Worm (Caenorhabditis elegans): Measurements from ENCODE around the gene sri-46.

The sri-46 gene

DNA sequence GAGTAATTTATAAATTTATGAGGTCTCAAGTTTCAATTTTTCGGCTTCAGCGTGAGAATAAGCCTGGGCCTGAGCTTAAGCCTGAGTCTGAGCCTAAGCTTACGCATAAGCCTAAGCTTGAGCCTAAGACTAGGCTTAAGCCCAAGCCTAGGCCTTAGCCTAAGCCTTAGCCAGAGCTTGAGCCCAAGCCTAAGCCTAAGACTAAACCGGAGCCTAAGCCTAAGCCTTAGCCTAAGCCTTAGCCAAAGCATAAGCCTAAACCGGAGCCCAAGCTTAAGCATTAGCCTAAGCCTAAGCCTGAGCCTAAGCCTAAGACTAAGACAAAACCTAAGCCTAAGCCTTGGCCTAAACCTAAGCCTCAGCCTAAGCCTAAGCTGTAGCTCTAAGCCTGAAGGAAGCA, 27.2 kb downstream of the sri-46 start:
- TF ChIP-seq unc-98 (GFP tag; IDR thresholded peaks at IDR 0.05) (no peak), C16A3.4 (tag; optimal IDR thresholded peaks at IDR 0.05) (no peak), lsy-2 (tag; optimal IDR thresholded peaks at IDR 0.05) (no peak), lir-3 (tag; optimal IDR thresholded peaks at IDR 0.05; ENCODE audit: poor library complexity) (no peak), sup-37 (GFP tag; optimal IDR thresholded peaks at IDR 0.05) (no peak), pag-3 (tag; optimal IDR thresholded peaks at IDR 0.05; ENCODE audit: borderline replicate concordance, insufficient read depth) (no peak), ceh-63 (GFP tag; optimal IDR thresholded peaks at IDR 0.05) (no peak), dsc-1 (tag; optimal IDR thresholded peaks at IDR 0.05) (no peak), nhr-47 (tag; optimal IDR thresholded peaks at IDR 0.05) (no peak), hlh-17 (GFP tag; optimal IDR thresholded peaks at IDR 0.05; ENCODE audit: borderline replicate concordance) (no peak), mdl-1 (tag; optimal IDR thresholded peaks at IDR 0.05) (no peak)

- no peak for TF ChIP-seq grh-1 (GFP tag; IDR thresholded peaks at IDR 0.05)
- no peak for TF ChIP-seq nhr-19 (GFP tag; conservative IDR thresholded peaks at IDR 0.05)
- no peak for TF ChIP-seq nhr-85 (tag)
- no peak for TF ChIP-seq ets-5 (GFP tag; IDR thresholded peaks at IDR 0.05)
- TF ChIP-seq C04F5.9 (tag; optimal IDR thresholded peaks at IDR 0.05) = no peak
- no peak for TF ChIP-seq mep-1 (tag; optimal IDR thresholded peaks at IDR 0.05)
- no peak for TF ChIP-seq fkh-8 (tag; optimal IDR thresholded peaks at IDR 0.05)
- no peak for TF ChIP-seq nhr-76 (tag; optimal IDR thresholded peaks at IDR 0.05)
- TF ChIP-seq rnt-1 (tag; optimal IDR thresholded peaks at IDR 0.05) = no peak
- TF ChIP-seq lin-35 (GFP tag; optimal IDR thresholded peaks at IDR 0.05) = no peak
Observed at ce11 chrII:639467-639866, 31.5 kb downstream of the sri-46 start, which contains the start of gene K07E8.6. TSS of gene K07E8.6 (minus strand) at chrII:639567.

DNA sequence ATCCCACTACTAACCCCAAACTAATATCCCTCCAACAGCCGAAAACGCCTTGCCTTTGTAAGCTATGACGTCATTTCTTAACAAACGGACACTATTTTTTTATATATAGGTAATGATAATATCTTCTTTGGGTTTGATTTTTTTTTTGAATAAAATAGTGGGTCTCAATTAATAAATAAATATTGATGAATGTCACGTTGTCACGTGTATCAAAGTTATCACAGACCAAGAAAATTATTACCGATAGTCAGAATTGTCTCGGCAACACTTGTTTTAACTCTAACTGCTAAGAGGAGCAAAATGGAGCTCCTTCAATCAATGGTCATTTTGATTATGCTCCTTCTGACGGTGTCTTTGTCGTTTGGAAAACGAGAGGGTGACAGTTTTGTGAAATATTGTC, 36.9 kb downstream of the sri-46 start, which contains the start of gene T04B8.1:
Gene T04B8.1 (plus strand): TSS at position 301 of the 400 bp plus-strand sequence.
- TF ChIP-seq unc-86 (tag; optimal IDR thresholded peaks at IDR 0.05) (no peak), sptf-1 (tag; optimal IDR thresholded peaks at IDR 0.05) (no peak), nhr-84 (tag; optimal IDR thresholded peaks at IDR 0.05) (no peak), egl-13 (tag; optimal IDR thresholded peaks at IDR 0.05) (no peak), fkh-4 (tag; optimal IDR thresholded peaks at IDR 0.05; ENCODE audit: borderline replicate concordance) (no peak), grh-1 (GFP tag; IDR thresholded peaks at IDR 0.05) (no peak), ceh-63 (GFP tag; optimal IDR thresholded peaks at IDR 0.05) (no peak), fkh-10 (GFP tag; optimal IDR thresholded peaks at IDR 0.05) (no peak), ztf-11 (tag; optimal IDR thresholded peaks at IDR 0.05) (no peak), alr-1 (tag; optimal IDR thresholded peaks at IDR 0.05; ENCODE audit: borderline replicate concordance) (no peak), unc-130 (tag; optimal IDR thresholded peaks at IDR 0.05) (no peak), tbx-2 (tag; optimal IDR thresholded peaks at IDR 0.05) (no peak), ceh-88 (GFP tag; IDR thresholded peaks at IDR 0.05) (no peak), nhr-12 (tag; optimal IDR thresholded peaks at IDR 0.05) (no peak), xbp-1 (tag; optimal IDR thresholded peaks at IDR 0.05) (no peak), blmp-1 (tag; optimal IDR thresholded peaks at IDR 0.05) (no peak), unc-62 (GFP tag; optimal IDR thresholded peaks at IDR 0.05) (no peak)

ce11 chrII:627913-628312, 43.0 kb downstream of the sri-46 start:
- no peak for TF ChIP-seq swsn-7 (tag; optimal IDR thresholded peaks at IDR 0.05)
- TF ChIP-seq unc-86 (tag; optimal IDR thresholded peaks at IDR 0.05) = no peak
- no peak for TF ChIP-seq unc-130 (tag; optimal IDR thresholded peaks at IDR 0.05)
- no peak for TF ChIP-seq nhr-77 (tag; optimal IDR thresholded peaks at IDR 0.05)
- TF ChIP-seq ceh-90 (tag; optimal IDR thresholded peaks at IDR 0.05) = no peak
- TF ChIP-seq C34B4.2 (tag; optimal IDR thresholded peaks at IDR 0.05) = no peak
- TF ChIP-seq dsc-1 (tag; optimal IDR thresholded peaks at IDR 0.05) = no peak
- TF ChIP-seq egl-27 (tag; optimal IDR thresholded peaks at IDR 0.05) = no peak
- TF ChIP-seq xbp-1 (tag; optimal IDR thresholded peaks at IDR 0.05) = no peak
- no peak for TF ChIP-seq unc-30 (tag; optimal IDR thresholded peaks at IDR 0.05)
- TF ChIP-seq efl-1 (optimal IDR thresholded peaks at IDR 0.05) = no peak
- no peak for TF ChIP-seq efl-1 (GFP tag; optimal IDR thresholded peaks at IDR 0.05 in 1 of 2)
- TF ChIP-seq ama-1 (optimal IDR thresholded peaks at IDR 0.05) = no peak
- TF ChIP-seq nhr-90 (tag; optimal IDR thresholded peaks at IDR 0.05; ENCODE audit: poor library complexity) = no peak
- no peak for TF ChIP-seq fkh-10 (GFP tag; optimal IDR thresholded peaks at IDR 0.05)
